Worm (Caenorhabditis elegans) whole organism, L4/young adult: ENCODE measurements around the gene cest-26.

ENCODE experiments used
- W03F9.2 ChIP-seq: fragments of 150-350 bp; optimal IDR thresholded peaks from 2 replicates; lab custom pipeline; 2014; ENCODE audit warnings: missing biosample characterization, missing genetic modification characterization
- dao-5 ChIP-seq: sonication (generic microtip); optimal IDR thresholded peaks from 2 replicates; lab custom pipeline; 2016; ENCODE audit warnings: missing genotype, missing genetic modification characterization, moderate library complexity, missing compliant biosample characterization
- him-1 ChIP-seq: sonication (generic microtip); optimal IDR thresholded peaks from 2 replicates; lab custom pipeline; 2016; ENCODE audit warnings: missing genotype, missing genetic modification reagents, missing genetic modification characterization, missing compliant biosample characterization

The cest-26 gene

ce11 chrX:4444843-4445242 is 7.4 kb upstream of the cest-26 start:
- TF ChIP-seq him-1 (tag; lab: Kevin White, UChicago) (no peak), W03F9.2 (tag; lab: Kevin White, UChicago) (no peak), dao-5 (tag; lab: Kevin White, UChicago) (peak; percentile 49)

- TF ChIP-seq W03F9.2 (tag; lab: Kevin White, UChicago) = peak; percentile 16
- TF ChIP-seq him-1 (tag; lab: Kevin White, UChicago) = peak; percentile 34
- peak; percentile 44 for TF ChIP-seq dao-5 (tag; lab: Kevin White, UChicago)
These were observed 6.6 kb upstream of the cest-26 start for ce11 chrX:4444073-4444472.

ce11 chrX:4440641-4441040 is 3.2 kb upstream of the cest-26 start, which contains the start of gene F15A8.1:
TSS of gene F15A8.1 (plus strand) at chrX:4440941.
- no peak for TF ChIP-seq dao-5 (tag; lab: Kevin White, UChicago)
- no peak for TF ChIP-seq W03F9.2 (tag; lab: Kevin White, UChicago)
- TF ChIP-seq him-1 (tag; lab: Kevin White, UChicago) = no peak

- TF ChIP-seq him-1 (tag; lab: Kevin White, UChicago) = no peak
- no peak for TF ChIP-seq dao-5 (tag; lab: Kevin White, UChicago)
- TF ChIP-seq W03F9.2 (tag; lab: Kevin White, UChicago) = no peak
These were observed 2.2 kb upstream of the cest-26 start for ce11 chrX:4439616-4440015.

- no peak for TF ChIP-seq him-1 (tag; lab: Kevin White, UChicago)
- TF ChIP-seq dao-5 (tag; lab: Kevin White, UChicago) = no peak
- no peak for TF ChIP-seq W03F9.2 (tag; lab: Kevin White, UChicago)
These were observed 1.4 kb upstream of the cest-26 start for ce11 chrX:4438823-4439222.

ce11 chrX:4435396-4435795 is 2.1 kb downstream of the cest-26 start:
- no peak for TF ChIP-seq dao-5 (tag; lab: Kevin White, UChicago)
- TF ChIP-seq W03F9.2 (tag; lab: Kevin White, UChicago) = no peak
- no peak for TF ChIP-seq him-1 (tag; lab: Kevin White, UChicago)

ce11 chrX:4434577-4434976 is 2.9 kb downstream of the cest-26 start:
- TF ChIP-seq dao-5 (tag; lab: Kevin White, UChicago) = no peak
- no peak for TF ChIP-seq W03F9.2 (tag; lab: Kevin White, UChicago)
- TF ChIP-seq him-1 (tag; lab: Kevin White, UChicago) = no peak

ce11 chrX:4429364-4429763 is 8.1 kb downstream of the cest-26 start:
- TF ChIP-seq dao-5 (tag; lab: Kevin White, UChicago) (no peak), W03F9.2 (tag; lab: Kevin White, UChicago) (no peak), him-1 (tag; lab: Kevin White, UChicago) (no peak)

ce11 chrX:4427387-4427786 is 10.1 kb downstream of the cest-26 start:
- TF ChIP-seq him-1 (tag; lab: Kevin White, UChicago) = no peak
- TF ChIP-seq W03F9.2 (tag; lab: Kevin White, UChicago) = no peak
- TF ChIP-seq dao-5 (tag; lab: Kevin White, UChicago) = no peak

- TF ChIP-seq him-1 (tag; lab: Kevin White, UChicago) (no peak), W03F9.2 (tag; lab: Kevin White, UChicago) (no peak), dao-5 (tag; lab: Kevin White, UChicago) (no peak)
These were observed 11.0 kb downstream of the cest-26 start for ce11 chrX:4426496-4426895.

ce11 chrX:4424254-4424653 is 13.2 kb downstream of the cest-26 start:
- no peak for TF ChIP-seq him-1 (tag; lab: Kevin White, UChicago)
- no peak for TF ChIP-seq dao-5 (tag; lab: Kevin White, UChicago)
- TF ChIP-seq W03F9.2 (tag; lab: Kevin White, UChicago) = no peak

ce11 chrX:4418751-4419150 is 18.7 kb downstream of the cest-26 start, which contains the start of gene dop-1:
TSS of gene dop-1 (minus strand) at chrX:4418851.
- TF ChIP-seq W03F9.2 (tag; lab: Kevin White, UChicago) = no peak

- TF ChIP-seq dao-5 (tag; lab: Kevin White, UChicago) (no peak), him-1 (tag; lab: Kevin White, UChicago) (no peak), W03F9.2 (tag; lab: Kevin White, UChicago) (no peak)
These were observed 22.2 kb downstream of the cest-26 start for ce11 chrX:4415289-4415688.

- no peak for TF ChIP-seq him-1 (tag; lab: Kevin White, UChicago)
- TF ChIP-seq W03F9.2 (tag; lab: Kevin White, UChicago) = no peak
- no peak for TF ChIP-seq dao-5 (tag; lab: Kevin White, UChicago)
These were observed 24.2 kb downstream of the cest-26 start for ce11 chrX:4413206-4413605.
